Worm (Caenorhabditis elegans) whole organism, L4 larva: ENCODE results near the gene C48B4.6.

Source experiments
- F10B5.3 ChIP-seq: sonication (generic microtip); optimal IDR thresholded peaks from 2 replicates; lab custom pipeline; 2016; ENCODE audit warnings: mild to moderate bottlenecking, missing genetic modification characterization, missing compliant biosample characterization
- F49E8.2 ChIP-seq: sonication (generic microtip); optimal IDR thresholded peaks from 2 replicates; lab custom pipeline; 2016; ENCODE audit warnings: missing compliant biosample characterization, mild to moderate bottlenecking, missing genetic modification characterization, borderline replicate concordance
- R02D3.7 ChIP-seq: fragments of 150-350 bp; sonication (generic microtip); optimal IDR thresholded peaks from 3 replicates; lab custom pipeline; 2014; ENCODE audit warnings: missing biosample characterization, missing genetic modification characterization
- Y75B8A.6 ChIP-seq: fragments of 200-800 bp; sonication (Bioruptor generic); IDR thresholded peaks from 2 replicates; pipeline ENCODE4 v1.3.6; 2022; ENCODE audit warnings: missing genetic modification reagents, missing genetic modification characterization, missing compliant biosample characterization
- ZK546.5 ChIP-seq, 2 experiments: sonication (generic microtip); optimal IDR thresholded peaks; 2 replicates each; lab custom pipeline; 2017; ENCODE audit warnings: missing biosample characterization in 2 of 2, missing genetic modification characterization in 2 of 2
- dpl-1 ChIP-seq: fragments of 150-350 bp; optimal IDR thresholded peaks from 2 replicates; lab custom pipeline; 2014; ENCODE audit warnings: missing biosample characterization, missing genetic modification reagents, missing genetic modification characterization
- dve-1 ChIP-seq: sonication (generic microtip); optimal IDR thresholded peaks from 2 replicates; lab custom pipeline; 2017; ENCODE audit warnings: antibody characterized with exemption, mild to moderate bottlenecking, missing genetic modification characterization, missing compliant biosample characterization; ENCODE audit not compliant: insufficient read depth
- fos-1 ChIP-seq: fragments of 150-350 bp; optimal IDR thresholded peaks from 2 replicates; lab custom pipeline; 2014; ENCODE audit warnings: missing biosample characterization, missing genetic modification characterization
- hif-1 ChIP-seq, 2 experiments: sonication (generic microtip); optimal IDR thresholded peaks; 2 replicates each; lab custom pipeline; 2016 to 2017; ENCODE audit warnings: missing compliant biosample characterization in 2 of 2, missing genetic modification characterization in 2 of 2, missing genetic modification reagents in 2 of 2, missing genotype in 2 of 2, mild to moderate bottlenecking in 1 of 2
- lin-38 ChIP-seq: fragments of 200-800 bp; sonication (Bioruptor generic); IDR thresholded peaks from 2 replicates; pipeline ENCODE4 v1.3.6; 2022; ENCODE audit warnings: missing genetic modification reagents, missing genetic modification characterization, missing compliant biosample characterization
- mep-1 ChIP-seq: fragments of 150-350 bp; sonication (generic microtip); optimal IDR thresholded peaks from 3 replicates; lab custom pipeline; 2014; ENCODE audit warnings: missing biosample characterization, missing genetic modification characterization
- nhr-76 ChIP-seq: fragments of 150-350 bp; optimal IDR thresholded peaks from 2 replicates; lab custom pipeline; 2014; ENCODE audit warnings: missing biosample characterization, missing genetic modification characterization
- spr-1 ChIP-seq: sonication (generic microtip); optimal IDR thresholded peaks from 2 replicates; lab custom pipeline; 2016; ENCODE audit warnings: mild to moderate bottlenecking, missing genetic modification characterization, missing compliant biosample characterization
- unc-39 ChIP-seq: sonication (generic microtip); optimal IDR thresholded peaks from 2 replicates; lab custom pipeline; 2017; ENCODE audit warnings: missing biosample characterization, missing genetic modification characterization
- zag-1 ChIP-seq: fragments of 150-350 bp; optimal IDR thresholded peaks from 2 replicates; lab custom pipeline; 2014; ENCODE audit warnings: missing biosample characterization, missing genetic modification characterization

Gene C48B4.6

DNA sequence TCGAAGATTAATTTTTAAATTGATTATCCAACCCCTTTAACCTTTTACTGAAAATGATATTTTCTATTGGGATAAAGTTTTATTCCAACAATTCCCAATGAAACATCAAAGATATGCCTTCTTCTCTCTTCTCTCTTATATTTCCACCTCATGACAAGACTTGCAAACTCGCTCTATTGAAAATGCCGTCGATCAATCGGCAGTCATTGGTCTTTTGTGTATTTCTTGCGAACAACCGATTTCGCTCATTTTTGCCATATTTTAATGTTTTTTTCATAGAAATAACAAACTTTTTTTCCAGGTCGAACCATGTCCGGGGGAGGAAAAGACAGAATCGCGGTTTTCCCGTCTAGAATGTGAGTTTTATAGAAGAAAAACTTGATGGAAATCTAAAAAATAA is 50.6 kb downstream of the C48B4.6 start, which contains the start of gene vha-14 (continued):
- TF ChIP-seq unc-39 (tag; lab: Kevin White, UChicago): no peak
- TF ChIP-seq nhr-76 (tag; lab: Kevin White, UChicago): no peak
- TF ChIP-seq ZK546.5 (tag; optimal IDR thresholded peaks at IDR 0.05; lab: Kevin White, UChicago): no peak
- no peak for TF ChIP-seq zag-1 (tag; lab: Kevin White, UChicago)
- no peak for TF ChIP-seq R02D3.7 (tag; lab: Kevin White, UChicago)
- peak; percentile 35 for TF ChIP-seq dpl-1 (GFP tag; lab: Kevin White, UChicago)
- no peak for TF ChIP-seq hif-1 (tag; optimal IDR thresholded peaks at IDR 0.05; lab: Kevin White, UChicago)
- TF ChIP-seq dve-1 (tag; lab: Kevin White, UChicago): peak; percentile 27
- TF ChIP-seq spr-1 (tag; lab: Kevin White, UChicago): no peak
- no peak for TF ChIP-seq fos-1
- TF ChIP-seq F10B5.3 (tag; lab: Kevin White, UChicago): no peak
- peak; percentile 75 for TF ChIP-seq lin-38
- peak; percentile 77 for TF ChIP-seq mep-1 (tag; lab: Kevin White, UChicago)
- TF ChIP-seq Y75B8A.6 (GFP tag; lab: Robert Waterston, UW): no peak
- TF ChIP-seq F49E8.2 (tag; lab: Kevin White, UChicago): no peak
